Worm (Caenorhabditis elegans) whole organism, late embryonic: ENCODE data around the gene tsp-18.
"Not testable (repeated sequence)": the region's sequence is repeated elsewhere in the genome, so short reads cannot be mapped to it uniquely, and the experiment has no call there.

Source experiments
- C08G9.2 ChIP-seq: sonication (generic microtip); optimal IDR thresholded peaks from 2 replicates; lab custom pipeline; 2016; ENCODE audit warnings: mild to moderate bottlenecking, missing genetic modification characterization, moderate library complexity, missing compliant biosample characterization
- C38D4.7 ChIP-seq: fragments of 200-800 bp; sonication (Bioruptor generic); optimal IDR thresholded peaks from 2 replicates; lab custom pipeline; 2018; ENCODE audit warnings: mild to moderate bottlenecking, missing genetic modification characterization, moderate library complexity, missing compliant biosample characterization
- F13H6.1 ChIP-seq: sonication (generic microtip); optimal IDR thresholded peaks from 2 replicates; lab custom pipeline; 2016; ENCODE audit warnings: missing genetic modification characterization, missing compliant biosample characterization
- K02D7.2 ChIP-seq: sonication (generic microtip); optimal IDR thresholded peaks from 2 replicates; lab custom pipeline; 2017; ENCODE audit warnings: mild to moderate bottlenecking, missing genetic modification characterization, missing compliant biosample characterization
- K09A11.1 ChIP-seq: sonication (generic microtip); optimal IDR thresholded peaks from 2 replicates; lab custom pipeline; 2017; ENCODE audit warnings: antibody characterized with exemption, mild to moderate bottlenecking, missing genetic modification characterization, missing compliant biosample characterization; ENCODE audit not compliant: insufficient read depth
- ama-1 ChIP-seq: fragments of 150-350 bp; optimal IDR thresholded peaks from 2 replicates; lab custom pipeline; 2014
- ceh-18 ChIP-seq: sonication (generic microtip); optimal IDR thresholded peaks from 2 replicates; lab custom pipeline; 2016; ENCODE audit warnings: missing genetic modification characterization, missing compliant biosample characterization
- ceh-19 ChIP-seq: fragments of 200-800 bp; sonication (Bioruptor generic); optimal IDR thresholded peaks from 2 replicates; lab custom pipeline; 2018; ENCODE audit warnings: mild to moderate bottlenecking, missing genetic modification characterization, missing compliant biosample characterization
- ceh-24 ChIP-seq: sonication (generic microtip); optimal IDR thresholded peaks from 2 replicates; lab custom pipeline; 2016; ENCODE audit warnings: mild to moderate bottlenecking, missing genetic modification characterization, missing compliant biosample characterization
- ceh-30 ChIP-seq: fragments of 150-350 bp; optimal IDR thresholded peaks from 2 replicates; lab custom pipeline; 2014; ENCODE audit warnings: missing biosample characterization, missing genetic modification characterization
- ceh-31 ChIP-seq: sonication (generic microtip); optimal IDR thresholded peaks from 2 replicates; lab custom pipeline; 2016; ENCODE audit warnings: missing genetic modification characterization, missing compliant biosample characterization
- ceh-48 ChIP-seq: sonication (generic microtip); optimal IDR thresholded peaks from 2 replicates; lab custom pipeline; 2016; ENCODE audit warnings: missing genetic modification characterization, inconsistent platforms, missing compliant biosample characterization
- ceh-6 ChIP-seq: fragments of 200-800 bp; sonication (Bioruptor generic); optimal IDR thresholded peaks from 2 replicates; lab custom pipeline; 2018; ENCODE audit warnings: mild to moderate bottlenecking, missing genetic modification characterization, missing compliant biosample characterization
- che-1 ChIP-seq: sonication (generic microtip); optimal IDR thresholded peaks from 2 replicates; lab custom pipeline; 2016; ENCODE audit warnings: mild to moderate bottlenecking, missing genetic modification characterization, missing compliant biosample characterization
- elt-4 ChIP-seq: sonication (generic microtip); optimal IDR thresholded peaks from 2 replicates; lab custom pipeline; 2016; ENCODE audit warnings: missing genetic modification characterization, missing compliant biosample characterization
- fkh-6 ChIP-seq: sonication (generic microtip); optimal IDR thresholded peaks from 2 replicates; lab custom pipeline; 2016; ENCODE audit warnings: missing genetic modification characterization, missing compliant biosample characterization
- gmeb-2 ChIP-seq: sonication (generic microtip); optimal IDR thresholded peaks from 2 replicates; lab custom pipeline; 2016; ENCODE audit warnings: missing genetic modification characterization, inconsistent platforms, missing compliant biosample characterization
- hlh-15 ChIP-seq: sonication (generic microtip); optimal IDR thresholded peaks from 2 replicates; lab custom pipeline; 2016; ENCODE audit warnings: missing genetic modification characterization, missing compliant biosample characterization
- hlh-6 ChIP-seq: sonication (generic microtip); optimal IDR thresholded peaks from 2 replicates; lab custom pipeline; 2016; ENCODE audit warnings: missing genotype, missing genetic modification characterization, missing compliant biosample characterization
- lin-11 ChIP-seq: fragments of 200-800 bp; sonication (Bioruptor generic); optimal IDR thresholded peaks from 2 replicates; lab custom pipeline; 2018; ENCODE audit warnings: mild to moderate bottlenecking, missing genetic modification characterization, missing compliant biosample characterization
- nfya-1 ChIP-seq: sonication (generic microtip); optimal IDR thresholded peaks from 2 replicates; lab custom pipeline; 2017; ENCODE audit warnings: missing genetic modification characterization, mild to moderate bottlenecking, missing compliant biosample characterization, antibody characterized with exemption, moderate library complexity
- nhr-11 ChIP-seq: fragments of 150-350 bp; optimal IDR thresholded peaks from 2 replicates; lab custom pipeline; 2014; ENCODE audit warnings: missing biosample characterization, missing genetic modification characterization
- npax-4 ChIP-seq: sonication (generic microtip); optimal IDR thresholded peaks from 2 replicates; lab custom pipeline; 2016; ENCODE audit warnings: missing genetic modification characterization, missing compliant biosample characterization
- odd-2 ChIP-seq: sonication (generic microtip); optimal IDR thresholded peaks from 2 replicates; lab custom pipeline; 2017; ENCODE audit warnings: antibody characterized with exemption, mild to moderate bottlenecking, missing genetic modification characterization, missing compliant biosample characterization
- pag-3 ChIP-seq: sonication (generic microtip); optimal IDR thresholded peaks from 2 replicates; lab custom pipeline; 2016; ENCODE audit warnings: missing compliant biosample characterization, missing genetic modification characterization, borderline replicate concordance
- pat-9 ChIP-seq: fragments of 200-800 bp; sonication (Bioruptor generic); optimal IDR thresholded peaks from 2 replicates; lab custom pipeline; 2018; ENCODE audit warnings: mild to moderate bottlenecking, missing genetic modification characterization, moderate library complexity, missing compliant biosample characterization
- pax-1 ChIP-seq: fragments of 150-350 bp; optimal IDR thresholded peaks from 2 replicates; lab custom pipeline; 2014; ENCODE audit warnings: missing biosample characterization, missing genetic modification characterization
- pha-2 ChIP-seq: sonication (generic microtip); optimal IDR thresholded peaks from 2 replicates; lab custom pipeline; 2017; ENCODE audit warnings: mild to moderate bottlenecking, missing genetic modification characterization, missing compliant biosample characterization
- pha-4 ChIP-seq: fragments of 150-350 bp; optimal IDR thresholded peaks from 2 replicates; lab custom pipeline; 2018; ENCODE audit warnings: missing biosample characterization, missing genetic modification reagents, missing genetic modification characterization
- pros-1 ChIP-seq: fragments of 150-350 bp; optimal IDR thresholded peaks from 2 replicates; lab custom pipeline; 2014; ENCODE audit warnings: missing biosample characterization, missing genetic modification reagents, missing genetic modification characterization
- sdc-2 ChIP-seq: sonication (generic microtip); optimal IDR thresholded peaks from 2 replicates; lab custom pipeline; 2016; ENCODE audit warnings: missing genotype, missing genetic modification characterization, missing compliant biosample characterization
- sox-2 ChIP-seq: fragments of 200-800 bp; sonication (Bioruptor generic); IDR thresholded peaks from 2 replicates; pipeline ENCODE4 v1.3.6; 2022; ENCODE audit warnings: missing genetic modification reagents, missing genetic modification characterization, missing compliant biosample characterization
- sox-4 ChIP-seq: sonication (generic microtip); optimal IDR thresholded peaks from 2 replicates; lab custom pipeline; 2017; ENCODE audit warnings: mild to moderate bottlenecking, missing genetic modification characterization, inconsistent platforms, missing compliant biosample characterization
- syd-9 ChIP-seq: sonication (generic microtip); optimal IDR thresholded peaks from 2 replicates; lab custom pipeline; 2016; ENCODE audit warnings: mild to moderate bottlenecking, missing genetic modification characterization, moderate library complexity, missing compliant biosample characterization
- ttx-3 ChIP-seq: sonication (generic microtip); optimal IDR thresholded peaks from 2 replicates; lab custom pipeline; 2016; ENCODE audit warnings: missing genetic modification reagents, missing genetic modification characterization, missing compliant biosample characterization
- unc-3 ChIP-seq, 2 experiments: fragments of 200-800 bp in 1 of 2; sonication (Bioruptor generic) in 1 of 2; sonication (generic microtip) in 1 of 2; conservative IDR thresholded peaks in 1 of 2; optimal IDR thresholded peaks in 1 of 2; 2 replicates each; pipeline versions ENCODE4 v1.3.6 to Lab custom; 2016 to 2022; ENCODE audit warnings: missing compliant biosample characterization in 2 of 2, missing genetic modification characterization in 2 of 2, missing genetic modification reagents in 1 of 2
- unc-42 ChIP-seq: sonication (generic microtip); optimal IDR thresholded peaks from 2 replicates; lab custom pipeline; 2016; ENCODE audit warnings: missing genotype, missing genetic modification characterization, missing compliant biosample characterization
- unc-86 ChIP-seq: sonication (generic microtip); optimal IDR thresholded peaks from 2 replicates; lab custom pipeline; 2016; ENCODE audit warnings: missing genetic modification characterization, missing compliant biosample characterization
- zip-5 ChIP-seq: sonication (generic microtip); optimal IDR thresholded peaks from 2 replicates; lab custom pipeline; 2016; ENCODE audit warnings: missing genetic modification characterization, missing compliant biosample characterization
- ztf-16 ChIP-seq: sonication (generic microtip); optimal IDR thresholded peaks from 2 replicates; lab custom pipeline; 2017; ENCODE audit warnings: missing genetic modification characterization, missing compliant biosample characterization

The tsp-18 gene

DNA sequence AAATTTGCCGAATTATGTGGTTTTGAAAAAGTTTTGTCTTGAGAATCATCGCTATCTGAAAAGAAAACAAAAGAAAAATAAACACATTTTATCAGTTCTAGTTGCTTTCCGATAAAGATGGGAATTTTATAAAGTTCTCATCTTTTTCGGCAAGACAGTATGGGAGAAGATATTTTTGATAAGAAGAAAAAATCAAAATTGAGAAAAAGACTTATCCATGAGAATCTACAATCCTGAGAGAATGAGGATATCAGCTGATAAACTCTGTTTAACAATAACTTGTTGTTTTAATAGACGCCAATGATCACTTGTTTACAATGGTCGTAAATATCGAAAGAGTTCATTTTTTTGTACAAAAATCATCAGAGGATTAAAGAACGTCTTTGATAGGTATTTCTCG, 28.3 kb upstream of the tsp-18 start, which contains the start of gene F55C12.6:
Gene F55C12.6, minus strand, starts transcription at position 101 of the 400 bp plus-strand sequence.
- no peak for TF ChIP-seq pros-1
- no peak for TF ChIP-seq ceh-19 (GFP tag; lab: Kevin White, UChicago)
- TF ChIP-seq unc-86, result no peak
- no peak for TF ChIP-seq che-1
- TF ChIP-seq hlh-15 (tag; lab: Kevin White, UChicago), result no peak
- no peak for TF ChIP-seq K02D7.2 (tag; lab: Kevin White, UChicago)
- TF ChIP-seq lin-11 (tag; lab: Kevin White, UChicago), result no peak
- TF ChIP-seq ceh-48 (tag; lab: Kevin White, UChicago), result no peak

DNA sequence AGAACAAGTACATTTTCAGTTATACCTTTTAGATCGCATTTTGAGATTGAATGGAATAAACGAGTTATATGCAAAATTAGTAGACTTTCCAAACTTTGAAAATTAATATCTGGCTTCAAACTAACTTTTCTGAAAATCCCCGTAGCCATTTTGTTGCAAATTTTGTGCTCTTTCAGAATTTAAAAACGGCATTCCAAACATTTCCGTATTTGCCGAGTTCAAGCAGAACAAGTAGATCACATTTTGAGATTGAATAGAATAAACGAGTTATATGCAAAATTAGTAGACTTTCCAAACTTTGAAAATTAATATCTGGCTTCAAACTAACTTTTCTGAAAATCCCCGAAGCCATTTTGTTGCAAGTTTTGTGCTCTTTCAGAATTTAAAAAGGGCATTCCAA, 27.8 kb upstream of the tsp-18 start, which contains the start of gene F55C12.2:
Gene F55C12.2, plus strand, starts transcription at position 301 of the 400 bp plus-strand sequence.
- not testable (repeated sequence) for TF ChIP-seq sdc-2 (tag; lab: Kevin White, UChicago); hlh-6 (tag; lab: Kevin White, UChicago); F13H6.1

DNA sequence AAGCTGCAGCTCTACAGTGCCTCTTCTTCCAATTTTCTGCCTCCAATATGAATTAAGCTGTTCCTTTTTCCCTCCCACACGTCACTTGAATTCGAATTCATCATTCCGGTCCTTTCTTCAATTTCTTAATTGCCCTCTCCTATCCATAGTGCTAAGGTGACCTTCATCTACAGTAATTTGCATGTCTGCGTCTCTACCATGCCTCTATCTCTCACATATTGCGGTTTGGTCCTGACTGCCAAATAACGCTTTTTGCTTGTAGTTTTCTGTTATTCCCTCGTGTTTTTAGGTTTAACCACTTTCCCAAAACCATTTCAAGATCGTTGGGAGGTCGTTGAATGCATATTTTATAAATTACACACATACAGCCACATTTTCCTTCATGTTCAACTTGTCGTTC, 23.7 kb upstream of the tsp-18 start:
- TF ChIP-seq ceh-18 (no peak), fkh-6 (no peak), ceh-6 (GFP tag; lab: Kevin White, UChicago) (no peak), K09A11.1 (tag; lab: Kevin White, UChicago) (no peak), nhr-11 (no peak), syd-9 (tag; lab: Kevin White, UChicago) (no peak), C38D4.7 (GFP tag; lab: Kevin White, UChicago) (no peak), ttx-3 (tag; lab: Kevin White, UChicago) (no peak), unc-3 (GFP tag; conservative IDR thresholded peaks at IDR 0.05; lab: Robert Waterston, UW) (no peak), unc-3 (tag; optimal IDR thresholded peaks at IDR 0.05; lab: Kevin White, UChicago) (no peak), pha-4 (tag; lab: Kevin White, UChicago) (no peak), unc-86 (no peak), gmeb-2 (no peak)
- TF ChIP-seq, all 69 proteins: peak for 0

DNA sequence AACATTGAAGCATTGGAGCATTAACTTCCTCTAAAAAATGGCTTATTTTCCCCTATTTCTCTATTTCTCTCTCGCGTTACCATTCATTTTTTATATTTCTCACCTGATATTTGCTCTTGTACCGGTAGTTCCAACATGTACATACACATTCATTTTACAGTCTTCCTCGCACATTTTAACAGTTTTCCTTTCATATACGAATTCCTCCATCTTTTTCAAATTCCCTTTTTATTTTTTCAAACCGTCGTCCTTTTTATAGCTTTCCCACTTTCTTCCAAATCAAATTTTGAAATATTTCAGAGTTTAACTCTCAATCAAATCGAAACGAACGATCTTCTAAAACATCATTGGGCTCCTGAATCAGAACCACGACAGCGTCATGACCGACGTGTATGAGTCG, 20.1 kb upstream of the tsp-18 start, which contains the start of gene rfip-1:
Gene rfip-1, plus strand, starts transcription at position 301 of the 400 bp plus-strand sequence.
- no peak for TF ChIP-seq sox-4 (tag; lab: Kevin White, UChicago)
- no peak for TF ChIP-seq pag-3 (tag; lab: Kevin White, UChicago)
- TF ChIP-seq elt-4, result no peak
- TF ChIP-seq sdc-2 (tag; lab: Kevin White, UChicago), result no peak
- TF ChIP-seq ama-1 (lab: Kevin White, UChicago), result no peak
- no peak for TF ChIP-seq npax-4 (tag; lab: Kevin White, UChicago)
- no peak for TF ChIP-seq K02D7.2 (tag; lab: Kevin White, UChicago)
- no peak for TF ChIP-seq zip-5
- TF ChIP-seq F13H6.1, result no peak
- no peak for TF ChIP-seq pax-1 (tag; lab: Kevin White, UChicago)

DNA sequence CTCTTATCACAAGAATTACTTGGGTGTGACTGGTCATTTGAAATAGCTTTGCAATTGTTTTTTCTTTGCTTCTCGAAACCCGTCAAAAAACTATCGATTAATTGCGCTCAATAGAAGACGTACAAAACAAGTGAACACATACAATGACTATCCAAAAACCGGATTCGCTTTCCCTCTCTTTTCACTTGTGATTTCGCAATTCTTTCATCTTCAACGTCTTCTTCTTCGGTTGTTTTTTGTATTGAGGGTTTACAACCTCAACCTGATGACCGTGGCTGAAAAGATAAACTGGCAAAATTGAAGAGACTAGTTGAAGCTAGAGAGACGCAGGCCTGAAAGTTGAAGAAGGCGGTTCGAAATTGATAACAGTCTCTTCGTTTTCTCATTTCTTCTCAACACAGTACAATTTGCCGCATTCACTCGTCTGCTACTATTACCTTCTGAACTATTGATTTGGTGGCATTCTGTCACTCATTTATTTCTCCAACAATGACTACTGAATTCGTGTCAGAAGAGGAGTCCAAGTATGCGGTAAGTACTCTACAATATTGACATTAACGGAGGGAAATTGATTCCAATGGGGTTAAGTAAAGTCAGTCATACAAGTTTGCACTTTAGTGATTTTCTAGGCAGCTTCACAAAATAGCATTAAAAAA, 18.3 kb upstream of the tsp-18 start:
- no peak for TF ChIP-seq ttx-3 (tag; lab: Kevin White, UChicago)
- TF ChIP-seq pat-9 (tag; lab: Kevin White, UChicago), result no peak
- TF ChIP-seq C08G9.2, result no peak
- TF ChIP-seq nfya-1 (tag; lab: Kevin White, UChicago), result no peak
- no peak for TF ChIP-seq ceh-6 (GFP tag; lab: Kevin White, UChicago)
- no peak for TF ChIP-seq ceh-31 (tag; lab: Kevin White, UChicago)
- TF ChIP-seq ceh-30 (tag; lab: Kevin White, UChicago), result no peak
- no peak for TF ChIP-seq hlh-6 (tag; lab: Kevin White, UChicago)
- TF ChIP-seq unc-42 (tag; lab: Kevin White, UChicago), result no peak
- TF ChIP-seq ceh-48 (tag; lab: Kevin White, UChicago), result no peak
- no peak for TF ChIP-seq ama-1 (lab: Kevin White, UChicago)
- TF ChIP-seq sox-2, result no peak
- TF ChIP-seq odd-2, result no peak
- TF ChIP-seq npax-4 (tag; lab: Kevin White, UChicago), result no peak
- TF ChIP-seq ztf-16 (tag; lab: Kevin White, UChicago), result no peak
- no peak for TF ChIP-seq pha-2 (tag; lab: Kevin White, UChicago)
- TF ChIP-seq fkh-6, result no peak
- TF ChIP-seq ceh-24 (tag; lab: Kevin White, UChicago), result no peak
- no peak for TF ChIP-seq sdc-2 (tag; lab: Kevin White, UChicago)
- TF ChIP-seq, all 69 proteins: peak for 0
